Fruit fly (Drosophila melanogaster) whole organism, pupa: ENCODE measurements around the gene CG5122.

Experiments
- CG32121 ChIP-seq: fragments of 200-800 bp; sonication (Bioruptor generic); IDR thresholded peaks from 2 replicates; pipeline ENCODE4 v1.3.6; 2022; ENCODE audit warnings: missing biosample characterization, missing genetic modification characterization
- CG4496 ChIP-seq: fragments of 200-800 bp; sonication (Bioruptor generic); IDR thresholded peaks from 3 replicates; pipeline ENCODE4 v1.3.6; 2022; ENCODE audit warnings: missing biosample characterization, missing genetic modification characterization

DNA sequence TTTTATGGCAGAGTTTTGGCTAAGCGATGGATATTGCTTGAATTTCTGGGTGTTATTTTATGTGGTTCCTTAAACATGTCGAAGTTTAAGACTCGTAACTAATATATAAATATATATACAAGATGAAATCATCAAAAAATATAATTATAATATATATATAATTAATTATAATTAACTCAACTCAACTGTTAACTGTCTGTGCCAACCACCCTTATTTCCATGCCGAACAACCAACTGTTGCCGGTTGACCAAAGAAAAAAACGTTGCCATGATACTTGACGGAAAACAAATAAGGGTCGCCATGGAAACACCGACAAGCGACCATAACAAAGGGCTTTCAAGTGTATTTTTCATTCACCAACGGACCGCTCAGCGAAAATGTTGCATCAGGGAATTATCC is 23.9 kb upstream of the CG5122 start, which contains the start of gene Ttc30:
- TF ChIP-seq CG32121 (GFP tag; lab: Robert Waterston, UW) (no peak), CG4496 (no peak)
